Worm (Caenorhabditis elegans) whole organism, L4 larva: Measurements from ENCODE around the gene F54G2.1.

Source experiments
- D1046.2 ChIP-seq: fragments of 200-800 bp; sonication (Bioruptor generic); IDR thresholded peaks from 2 replicates; pipeline ENCODE4 v1.3.6; 2022; ENCODE audit warnings: missing genetic modification characterization, missing compliant biosample characterization
- F10B5.3 ChIP-seq: sonication (generic microtip); optimal IDR thresholded peaks from 2 replicates; lab custom pipeline; 2016; ENCODE audit warnings: mild to moderate bottlenecking, missing genetic modification characterization, missing compliant biosample characterization
- F44E2.7 ChIP-seq: fragments of 200-800 bp; sonication (Bioruptor generic); IDR thresholded peaks from 2 replicates; pipeline ENCODE4 v2.1.2; 2022; ENCODE audit warnings: missing genetic modification characterization, missing compliant biosample characterization
- T26A8.4 ChIP-seq: fragments of 200-800 bp; sonication (Bioruptor generic); IDR thresholded peaks from 2 replicates; pipeline ENCODE4 v1.3.6; 2022; ENCODE audit warnings: missing genetic modification characterization, missing compliant biosample characterization
- aha-1 ChIP-seq: fragments of 150-350 bp; peaks from one replicate; lab custom pipeline; 2014; ENCODE audit warnings: missing biosample characterization, missing genetic modification characterization
- arid-1 ChIP-seq: fragments of 200-800 bp; sonication (Bioruptor generic); conservative IDR thresholded peaks from 2 replicates; pipeline ENCODE4 v1.3.6; 2022; ENCODE audit warnings: missing genetic modification reagents, missing genetic modification characterization, missing compliant biosample characterization
- ceh-20 ChIP-seq: fragments of 200-800 bp; sonication (Bioruptor generic); IDR thresholded peaks from 2 replicates; pipeline ENCODE4 v1.3.6; 2022; ENCODE audit warnings: missing genetic modification reagents, missing genetic modification characterization, missing compliant biosample characterization
- ceh-62 ChIP-seq: sonication (generic microtip); optimal IDR thresholded peaks from 2 replicates; lab custom pipeline; 2017; ENCODE audit warnings: missing biosample characterization, missing genetic modification characterization
- ceh-82 ChIP-seq: sonication (generic microtip); optimal IDR thresholded peaks from 2 replicates; lab custom pipeline; 2017; ENCODE audit warnings: missing biosample characterization, missing genetic modification characterization
- ctbp-1 ChIP-seq: fragments of 200-800 bp; sonication (Bioruptor generic); IDR thresholded peaks from 2 replicates; pipeline ENCODE4 v1.3.6; 2022; ENCODE audit warnings: missing genetic modification reagents, missing genetic modification characterization, missing compliant biosample characterization
- daf-16 ChIP-seq, 3 experiments: sonication (generic microtip); optimal IDR thresholded peaks; 2 replicates each; lab custom pipeline; 2016 to 2017; ENCODE audit warnings: missing genetic modification characterization in 3 of 3, missing genetic modification reagents in 3 of 3, mild to moderate bottlenecking in 2 of 3, missing compliant biosample characterization in 2 of 3, missing biosample characterization in 1 of 3, moderate library complexity in 1 of 3
- dmd-6 ChIP-seq: fragments of 200-800 bp; sonication (Bioruptor generic); IDR thresholded peaks from 2 replicates; pipeline ENCODE4 v1.3.6; 2022; ENCODE audit warnings: missing genetic modification reagents, missing genetic modification characterization, missing compliant biosample characterization
- dmd-8 ChIP-seq: fragments of 200-800 bp; sonication (Bioruptor generic); IDR thresholded peaks from 2 replicates; pipeline ENCODE4 v1.3.6; 2022; ENCODE audit warnings: missing genetic modification characterization, missing compliant biosample characterization
- dpl-1 ChIP-seq: fragments of 150-350 bp; optimal IDR thresholded peaks from 2 replicates; lab custom pipeline; 2014; ENCODE audit warnings: missing biosample characterization, missing genetic modification reagents, missing genetic modification characterization
- duxl-1 ChIP-seq: sonication (generic microtip); optimal IDR thresholded peaks from 2 replicates; lab custom pipeline; 2016; ENCODE audit warnings: mild to moderate bottlenecking, missing genetic modification characterization, moderate library complexity, missing compliant biosample characterization; ENCODE audit not compliant: poor library complexity
- dve-1 ChIP-seq: sonication (generic microtip); optimal IDR thresholded peaks from 2 replicates; lab custom pipeline; 2017; ENCODE audit warnings: antibody characterized with exemption, mild to moderate bottlenecking, missing genetic modification characterization, missing compliant biosample characterization; ENCODE audit not compliant: insufficient read depth
- egl-27 ChIP-seq: sonication (generic microtip); optimal IDR thresholded peaks from 3 replicates; lab custom pipeline; 2017; ENCODE audit warnings: missing biosample characterization, missing genetic modification reagents, missing genetic modification characterization
- hif-1 ChIP-seq, 2 experiments: sonication (generic microtip); optimal IDR thresholded peaks; 2 replicates each; lab custom pipeline; 2016 to 2017; ENCODE audit warnings: missing compliant biosample characterization in 2 of 2, missing genetic modification characterization in 2 of 2, missing genetic modification reagents in 2 of 2, missing genotype in 2 of 2, mild to moderate bottlenecking in 1 of 2
- hlh-11 ChIP-seq: fragments of 200-800 bp; sonication (Bioruptor generic); optimal IDR thresholded peaks from 2 replicates; lab custom pipeline; 2018; ENCODE audit warnings: mild to moderate bottlenecking, missing genetic modification characterization, missing compliant biosample characterization
- hlh-30 ChIP-seq: sonication (generic microtip); optimal IDR thresholded peaks from 2 replicates; lab custom pipeline; 2017; ENCODE audit warnings: antibody characterized with exemption, mild to moderate bottlenecking, missing genetic modification characterization, missing compliant biosample characterization; ENCODE audit not compliant: insufficient read depth
- jun-1 ChIP-seq: fragments of 150-350 bp; optimal IDR thresholded peaks from 2 replicates; lab custom pipeline; 2014; ENCODE audit warnings: missing biosample characterization, missing genetic modification reagents, missing genetic modification characterization
- mdl-1 ChIP-seq, 2 experiments: fragments of 150-350 bp in 1 of 2; sonication (generic microtip) in 1 of 2; optimal IDR thresholded peaks; 2 replicates each; lab custom pipeline; 2014 to 2017; ENCODE audit warnings: missing biosample characterization in 2 of 2, missing genetic modification characterization in 2 of 2
- mdt-29 ChIP-seq: fragments of 200-800 bp; sonication (Bioruptor generic); IDR thresholded peaks from 2 replicates; pipeline ENCODE4 v1.3.6; 2022; ENCODE audit warnings: missing genetic modification reagents, missing genetic modification characterization, missing compliant biosample characterization
- mep-1 ChIP-seq: fragments of 150-350 bp; sonication (generic microtip); optimal IDR thresholded peaks from 3 replicates; lab custom pipeline; 2014; ENCODE audit warnings: missing biosample characterization, missing genetic modification characterization
- mxl-3 ChIP-seq: fragments of 200-800 bp; sonication (Bioruptor generic); optimal IDR thresholded peaks from 2 replicates; lab custom pipeline; 2018; ENCODE audit warnings: mild to moderate bottlenecking, missing genetic modification characterization, missing compliant biosample characterization
- nhr-25 ChIP-seq: sonication (generic microtip); optimal IDR thresholded peaks from 2 replicates; lab custom pipeline; 2017; ENCODE audit warnings: missing genetic modification characterization, mild to moderate bottlenecking, missing compliant biosample characterization, antibody characterized with exemption, moderate library complexity, borderline replicate concordance; ENCODE audit not compliant: insufficient read depth
- nhr-28 ChIP-seq: fragments of 150-350 bp; optimal IDR thresholded peaks from 2 replicates; lab custom pipeline; 2014; ENCODE audit warnings: missing biosample characterization, missing genetic modification characterization
- nhr-41 ChIP-seq: fragments of 200-800 bp; sonication (Bioruptor generic); IDR thresholded peaks from 2 replicates; pipeline ENCODE4 v1.3.6; 2022; ENCODE audit warnings: missing genetic modification reagents, missing genetic modification characterization, missing compliant biosample characterization
- nhr-48 ChIP-seq: sonication (generic microtip); optimal IDR thresholded peaks from 2 replicates; lab custom pipeline; 2016; ENCODE audit warnings: mild to moderate bottlenecking, missing genetic modification characterization, missing compliant biosample characterization
- nhr-6 ChIP-seq: fragments of 150-350 bp; optimal IDR thresholded peaks from 2 replicates; lab custom pipeline; 2014; ENCODE audit warnings: missing biosample characterization, missing genetic modification characterization
- pqm-1 ChIP-seq: sonication (generic microtip); optimal IDR thresholded peaks from 2 replicates; lab custom pipeline; 2017; ENCODE audit warnings: missing biosample characterization, missing genetic modification characterization
- rbr-2 ChIP-seq: sonication (generic microtip); optimal IDR thresholded peaks from 2 replicates; lab custom pipeline; 2016; ENCODE audit warnings: missing genotype, missing genetic modification characterization, missing compliant biosample characterization
- tra-1 ChIP-seq: fragments of 200-800 bp; sonication (Bioruptor generic); IDR thresholded peaks from 2 replicates; pipeline ENCODE4 v1.3.6; 2022; ENCODE audit warnings: missing genetic modification reagents, missing genetic modification characterization, missing compliant biosample characterization
- unc-62 ChIP-seq, 3 experiments: fragments of 150-350 bp in 1 of 3; sonication (generic microtip); optimal IDR thresholded peaks in 2 of 3; peaks in 1 of 3; 1 replicate in 1 of 3; 2 replicates in 2 of 3; lab custom pipeline; 2014 to 2017; ENCODE audit warnings: missing biosample characterization in 3 of 3, missing genetic modification characterization in 3 of 3, missing genetic modification reagents in 3 of 3, missing genotype in 1 of 3
- zip-2 ChIP-seq: fragments of 150-350 bp; optimal IDR thresholded peaks from 2 replicates; lab custom pipeline; 2014; ENCODE audit warnings: missing biosample characterization, missing genetic modification characterization

F54G2.1 gene

DNA sequence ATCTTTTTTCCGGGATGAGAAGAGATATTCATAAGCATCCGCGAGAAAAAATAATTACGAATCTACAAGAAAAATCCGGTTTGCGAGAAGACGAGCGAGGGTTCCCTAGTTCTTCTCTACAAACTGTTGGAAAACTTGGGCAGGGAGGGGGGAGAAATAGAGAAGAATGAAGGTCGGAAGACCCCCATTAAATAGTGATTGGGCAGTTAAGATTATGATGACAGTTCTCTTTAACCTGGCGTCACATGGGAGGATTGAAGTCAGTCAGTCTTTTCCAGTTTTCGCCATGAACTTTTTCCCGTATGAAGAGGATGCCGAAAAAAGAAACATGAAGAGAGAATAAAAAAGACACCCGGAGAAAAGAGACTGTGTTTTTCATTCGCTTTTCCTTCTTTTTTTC is 73.4 kb downstream of the F54G2.1 start:
- TF ChIP-seq ceh-62 (tag; lab: Kevin White, UChicago) (no peak), hlh-11 (peak; percentile 71), aha-1 (tag; lab: Kevin White, UChicago) (peak; percentile 71), nhr-25 (tag; lab: Kevin White, UChicago) (peak; percentile 68), nhr-28 (tag; lab: Kevin White, UChicago) (peak; percentile 79), dmd-6 (GFP tag; lab: Robert Waterston, UW) (0 out of 2 replicates have a peak, but pooled peaks have one; percentile 17), hif-1 (tag; optimal IDR thresholded peaks at IDR 0.05; lab: Kevin White, UChicago) (no peak), mxl-3 (GFP tag; lab: Kevin White, UChicago) (peak; percentile 30), nhr-6 (tag; lab: Kevin White, UChicago) (peak; percentile 1), pqm-1 (tag; lab: Kevin White, UChicago) (no peak), egl-27 (tag; lab: Kevin White, UChicago) (no peak), hlh-30 (tag; lab: Kevin White, UChicago) (peak; percentile 64), mdl-1 (tag; optimal IDR thresholded peaks at IDR 0.05; lab: Kevin White, UChicago) (peak in 1 of 2 experiments; percentile 60), mep-1 (tag; lab: Kevin White, UChicago) (peak; percentile 54), tra-1 (peak; percentile 71; the same call in 1 of the 2 replicates), ceh-20 (GFP tag; lab: Robert Waterston, UW) (0 out of 2 replicates have a peak, but pooled peaks have one; percentile 27), F44E2.7 (GFP tag; lab: Robert Waterston, UW) (no peak), unc-62 (GFP tag; optimal IDR thresholded peaks at IDR 0.05 in 1 of 2; lab: Kevin White, UChicago) (peak in 1 of 2 experiments; percentile 95), unc-62 (tag; optimal IDR thresholded peaks at IDR 0.05; lab: Kevin White, UChicago) (no peak), nhr-48 (tag; lab: Kevin White, UChicago) (peak; percentile 79), dve-1 (tag; lab: Kevin White, UChicago) (peak; percentile 55)

- TF ChIP-seq aha-1 (tag; lab: Kevin White, UChicago) (no peak), dmd-6 (GFP tag; lab: Robert Waterston, UW) (0 out of 2 replicates have a peak, but pooled peaks have one; percentile 7), T26A8.4 (GFP tag; lab: Robert Waterston, UW) (no peak), mxl-3 (GFP tag; lab: Kevin White, UChicago) (no peak), daf-16 (GFP tag; optimal IDR thresholded peaks at IDR 0.05; lab: Kevin White, UChicago) (no peak), daf-16 (tag; optimal IDR thresholded peaks at IDR 0.05; lab: Kevin White, UChicago) (peak; percentile 96), nhr-28 (tag; lab: Kevin White, UChicago) (peak; percentile 85), dve-1 (tag; lab: Kevin White, UChicago) (peak; percentile 48), unc-62 (GFP tag; optimal IDR thresholded peaks at IDR 0.05 in 1 of 2; lab: Kevin White, UChicago) (peak in 1 of 2 experiments; percentile 97), unc-62 (tag; optimal IDR thresholded peaks at IDR 0.05; lab: Kevin White, UChicago) (no peak), mdt-29 (GFP tag; lab: Robert Waterston, UW) (no peak)
These were observed 74.2 kb downstream of the F54G2.1 start for ce11 chrX:2590023-2590422.

DNA sequence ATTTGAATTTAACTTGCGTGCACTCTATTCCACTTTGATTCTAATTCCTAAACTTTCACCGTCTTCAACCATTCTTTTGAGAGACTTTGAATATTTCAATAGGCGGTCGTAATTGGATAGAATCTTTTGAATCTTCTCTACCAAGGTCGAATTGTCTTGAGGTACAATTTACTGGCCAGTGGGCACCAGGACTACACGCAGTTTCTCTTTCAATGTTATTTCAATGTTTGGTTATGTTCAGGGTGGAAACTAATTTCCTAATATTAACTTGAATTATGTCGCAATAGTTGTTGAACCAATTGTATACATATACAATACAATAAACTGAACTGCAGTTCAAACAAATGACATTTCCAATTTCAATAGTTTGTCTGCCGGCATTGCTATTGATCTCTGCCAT is 76.2 kb downstream of the F54G2.1 start:
- peak; percentile 47 for TF ChIP-seq nhr-25 (tag; lab: Kevin White, UChicago)
- TF ChIP-seq daf-16 (GFP tag; optimal IDR thresholded peaks at IDR 0.05; lab: Kevin White, UChicago): no peak
- no peak for TF ChIP-seq daf-16 (tag; optimal IDR thresholded peaks at IDR 0.05; lab: Kevin White, UChicago)
- no peak for TF ChIP-seq ctbp-1 (GFP tag; lab: Robert Waterston, UW)
- TF ChIP-seq unc-62 (GFP tag; optimal IDR thresholded peaks at IDR 0.05 in 1 of 2; lab: Kevin White, UChicago): peak in 1 of 2 experiments; percentile 34
- no peak for TF ChIP-seq unc-62 (tag; optimal IDR thresholded peaks at IDR 0.05; lab: Kevin White, UChicago)
- no peak for TF ChIP-seq D1046.2 (GFP tag; lab: Robert Waterston, UW)
- no peak for TF ChIP-seq hif-1 (tag; optimal IDR thresholded peaks at IDR 0.05; lab: Kevin White, UChicago)

DNA sequence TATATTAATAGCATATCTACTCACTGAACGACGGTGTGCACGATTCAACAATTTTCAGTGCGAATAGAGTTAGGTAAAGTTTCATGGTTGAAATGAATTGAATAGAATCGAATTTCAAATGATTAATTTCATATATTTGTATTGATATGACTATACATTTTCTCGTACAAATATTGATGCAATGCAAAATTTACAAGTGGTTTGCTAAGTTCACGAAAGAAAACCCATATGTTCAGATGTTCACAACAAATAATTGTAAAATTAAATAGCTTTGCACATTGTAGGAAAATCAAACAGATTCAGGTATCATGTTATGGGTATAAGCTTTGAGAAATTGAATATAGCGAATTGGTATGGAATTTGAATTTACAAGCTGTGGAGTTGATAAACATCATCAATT is 78.5 kb downstream of the F54G2.1 start, which contains the start of gene H01M10.2:
TSS of gene H01M10.2 (minus strand) at position 101 of the 400 bp plus-strand sequence.
- TF ChIP-seq hlh-11: no peak
- TF ChIP-seq jun-1 (tag; lab: Kevin White, UChicago): no peak
- TF ChIP-seq daf-16 (GFP tag; optimal IDR thresholded peaks at IDR 0.05; lab: Kevin White, UChicago): no peak
- TF ChIP-seq daf-16 (tag; optimal IDR thresholded peaks at IDR 0.05; lab: Kevin White, UChicago): no peak
- TF ChIP-seq nhr-25 (tag; lab: Kevin White, UChicago): no peak
- no peak for TF ChIP-seq duxl-1 (tag; lab: Kevin White, UChicago)
- no peak for TF ChIP-seq dmd-8 (GFP tag; lab: Robert Waterston, UW)
- TF ChIP-seq zip-2 (tag; lab: Kevin White, UChicago): no peak
- TF ChIP-seq dpl-1 (GFP tag; lab: Kevin White, UChicago): no peak
- no peak for TF ChIP-seq ceh-82 (tag; lab: Kevin White, UChicago)
- no peak for TF ChIP-seq nhr-41 (GFP tag; lab: Robert Waterston, UW)
- no peak for TF ChIP-seq arid-1 (GFP tag; lab: Robert Waterston, UW)
- TF ChIP-seq rbr-2 (tag; lab: Kevin White, UChicago): no peak
- TF ChIP-seq F10B5.3 (tag; lab: Kevin White, UChicago): no peak
